Fruit fly (Drosophila melanogaster) whole organism, embryonic: Measurements from ENCODE around the gene CG12814.

Source experiments
- Atf-2 ChIP-seq: fragments of 200-800 bp; sonication (Bioruptor generic); optimal IDR thresholded peaks from 2 replicates; lab custom pipeline; 2016; ENCODE audit warnings: missing biosample characterization, missing genetic modification characterization
- CG10267 ChIP-seq: fragments of 200-800 bp; sonication (Bioruptor generic); optimal IDR thresholded peaks from 2 replicates; lab custom pipeline; 2018; ENCODE audit warnings: missing biosample characterization, mild to moderate bottlenecking, missing genetic modification characterization, moderate library complexity
- CG11247 ChIP-seq: fragments of 200-800 bp; sonication (Bioruptor generic); IDR thresholded peaks from 2 replicates; pipeline ENCODE4 v1.3.6; 2022; ENCODE audit warnings: missing biosample characterization, missing genetic modification characterization
- CG1233 ChIP-seq: fragments of 200-800 bp; sonication (Bioruptor generic); optimal IDR thresholded peaks from 4 replicates; lab custom pipeline; 2018; ENCODE audit warnings: missing biosample characterization, mild to moderate bottlenecking, missing genetic modification characterization
- CG13123 ChIP-seq: fragments of 200-800 bp; sonication (Bioruptor generic); optimal IDR thresholded peaks from 2 replicates; lab custom pipeline; 2016; ENCODE audit warnings: missing biosample characterization, missing genetic modification characterization
- CG14710 ChIP-seq: fragments of 200-800 bp; sonication (Bioruptor generic); optimal IDR thresholded peaks from 3 replicates; lab custom pipeline; 2019; ENCODE audit warnings: missing biosample characterization, mild to moderate bottlenecking, missing genetic modification characterization, moderate library complexity
- CG15601 ChIP-seq: fragments of 200-800 bp; sonication (Bioruptor generic); optimal IDR thresholded peaks from 3 replicates; lab custom pipeline; 2019; ENCODE audit warnings: missing biosample characterization, mild to moderate bottlenecking, missing genetic modification characterization, moderate library complexity
- CG1602 ChIP-seq: fragments of 200-800 bp; sonication (Bioruptor generic); optimal IDR thresholded peaks from 3 replicates; lab custom pipeline; 2016; ENCODE audit warnings: missing biosample characterization, missing genetic modification characterization
- CG30431 ChIP-seq: fragments of 200-800 bp; sonication (Bioruptor generic); optimal IDR thresholded peaks from 2 replicates; lab custom pipeline; 2017; ENCODE audit warnings: missing biosample characterization, missing genetic modification characterization
- CG31365 ChIP-seq: fragments of 200-800 bp; sonication (Bioruptor generic); optimal IDR thresholded peaks from 2 replicates; lab custom pipeline; 2018; ENCODE audit warnings: missing biosample characterization, mild to moderate bottlenecking, missing genetic modification characterization
- CG32767 ChIP-seq: fragments of 200-800 bp; sonication (Bioruptor generic); IDR thresholded peaks from 2 replicates; pipeline ENCODE4 v1.3.6; 2022; ENCODE audit warnings: missing biosample characterization, missing genetic modification characterization
- CG34376 ChIP-seq: fragments of 200-800 bp; sonication (Bioruptor generic); optimal IDR thresholded peaks from 2 replicates; lab custom pipeline; 2018; ENCODE audit warnings: missing biosample characterization, mild to moderate bottlenecking, missing genetic modification characterization
- CG34422 ChIP-seq: fragments of 200-800 bp; sonication (Bioruptor generic); IDR thresholded peaks from 3 replicates; pipeline ENCODE4 v1.3.6; 2022; ENCODE audit warnings: missing biosample characterization, missing genetic modification characterization
- CG5245 ChIP-seq: fragments of 200-800 bp; sonication (Bioruptor generic); optimal IDR thresholded peaks from 3 replicates; lab custom pipeline; 2016; ENCODE audit warnings: missing biosample characterization, missing genetic modification characterization
- CG5953 ChIP-seq: fragments of 200-800 bp; sonication (Bioruptor generic); IDR thresholded peaks from 2 replicates; pipeline ENCODE4 v1.3.6; 2022; ENCODE audit warnings: missing biosample characterization, missing genetic modification characterization
- CG7987 ChIP-seq: fragments of 200-800 bp; sonication (Bioruptor generic); optimal IDR thresholded peaks from 2 replicates; lab custom pipeline; 2018; ENCODE audit warnings: missing biosample characterization, mild to moderate bottlenecking, missing genetic modification characterization, moderate library complexity
- CG9797 ChIP-seq: fragments of 200-800 bp; sonication (Bioruptor generic); optimal IDR thresholded peaks from 3 replicates; lab custom pipeline; 2018; ENCODE audit warnings: missing biosample characterization, mild to moderate bottlenecking, missing genetic modification characterization
- CTCF ChIP-seq: fragments of 200-800 bp; sonication (Bioruptor generic); optimal IDR thresholded peaks from 2 replicates; lab custom pipeline; 2017; ENCODE audit warnings: missing biosample characterization, mild to moderate bottlenecking, missing genetic modification characterization, moderate library complexity
- Chrac-16 ChIP-seq: fragments of 200-800 bp; sonication (Bioruptor generic); optimal IDR thresholded peaks from 3 replicates; lab custom pipeline; 2016; ENCODE audit warnings: missing biosample characterization, missing genetic modification characterization
- CoRest ChIP-seq: fragments of 200-800 bp; sonication (Bioruptor generic); optimal IDR thresholded peaks from 3 replicates; lab custom pipeline; 2018; ENCODE audit warnings: missing biosample characterization, mild to moderate bottlenecking, missing genetic modification characterization, moderate library complexity
- Doc2 ChIP-seq: fragments of 200-800 bp; sonication (Bioruptor generic); IDR thresholded peaks from 2 replicates; pipeline ENCODE4 v1.3.6; 2022; ENCODE audit warnings: missing biosample characterization, missing genetic modification characterization
- E2f1 ChIP-seq: fragments of 200-800 bp; sonication (Bioruptor generic); IDR thresholded peaks from 2 replicates; pipeline ENCODE4 v1.3.6; 2022; ENCODE audit warnings: missing biosample characterization, missing genetic modification characterization
- Ets65A ChIP-seq: fragments of 200-800 bp; sonication (Bioruptor generic); peaks from one replicate; lab custom pipeline; 2016; ENCODE audit warnings: missing biosample characterization, missing genetic modification characterization
- Ets97D ChIP-seq: fragments of 200-800 bp; sonication (Bioruptor generic); optimal IDR thresholded peaks from 3 replicates; lab custom pipeline; 2016; ENCODE audit warnings: missing biosample characterization, missing genetic modification characterization
- GATAe ChIP-seq: fragments of 200-800 bp; sonication (Bioruptor generic); conservative IDR thresholded peaks from 2 replicates; pipeline ENCODE4 v1.3.6; 2022; ENCODE audit warnings: missing biosample characterization, missing genetic modification characterization
- HLH3B ChIP-seq: fragments of 200-800 bp; sonication (Bioruptor generic); IDR thresholded peaks from 2 replicates; pipeline ENCODE4 v1.3.6; 2022; ENCODE audit warnings: missing biosample characterization, missing genetic modification characterization
- HLH54F ChIP-seq: fragments of 200-800 bp; sonication (Bioruptor generic); optimal IDR thresholded peaks from 3 replicates; lab custom pipeline; 2016; ENCODE audit warnings: missing biosample characterization, missing genetic modification characterization
- Lhr ChIP-seq: fragments of 200-800 bp; sonication (Bioruptor generic); optimal IDR thresholded peaks from 3 replicates; lab custom pipeline; 2017; ENCODE audit warnings: mild to moderate bottlenecking, missing biosample characterization, missing genetic modification reagents, missing genetic modification characterization
- Lpt ChIP-seq: fragments of >200 bp; optimal IDR thresholded peaks from 2 replicates; lab custom pipeline; 2018; ENCODE audit warnings: missing biosample characterization, missing genetic modification characterization
- Mrtf ChIP-seq: fragments of 200-800 bp; sonication (Bioruptor generic); IDR thresholded peaks from 3 replicates; pipeline ENCODE4 v1.3.6; 2022; ENCODE audit warnings: missing biosample characterization, missing genetic modification characterization
- Myb ChIP-seq: fragments of 200-800 bp; sonication (Bioruptor generic); optimal IDR thresholded peaks from 2 replicates; lab custom pipeline; 2016; ENCODE audit warnings: missing biosample characterization, missing genetic modification characterization
- Six4 ChIP-seq: fragments of 200-800 bp; sonication (Bioruptor generic); optimal IDR thresholded peaks from 2 replicates; lab custom pipeline; 2016; ENCODE audit warnings: missing biosample characterization, missing genetic modification characterization
- Vsx1 ChIP-seq: fragments of 200-800 bp; sonication (Bioruptor generic); optimal IDR thresholded peaks from 2 replicates; lab custom pipeline; 2017; ENCODE audit warnings: missing biosample characterization, mild to moderate bottlenecking, missing genetic modification characterization, missing genetic modification reagents
- ac ChIP-seq: fragments of 200-800 bp; sonication (Bioruptor generic); optimal IDR thresholded peaks from 3 replicates; lab custom pipeline; 2017; ENCODE audit warnings: missing biosample characterization, mild to moderate bottlenecking, missing genetic modification characterization
- aop ChIP-seq: fragments of 200-800 bp; sonication (Bioruptor generic); IDR thresholded peaks from 2 replicates; pipeline ENCODE4 v1.3.6; 2022; ENCODE audit warnings: missing biosample characterization, missing genetic modification characterization
- ara ChIP-seq: fragments of 200-800 bp; sonication (Bioruptor generic); IDR thresholded peaks from 2 replicates; pipeline ENCODE4 v1.3.6; 2022; ENCODE audit warnings: missing biosample characterization, missing genetic modification characterization
- cad ChIP-seq: fragments of >200 bp; optimal IDR thresholded peaks from 2 replicates; lab custom pipeline; 2017; ENCODE audit warnings: missing biosample characterization, missing genetic modification characterization
- crol ChIP-seq: fragments of 200-800 bp; sonication (Bioruptor generic); IDR thresholded peaks from 2 replicates; pipeline ENCODE4 v1.3.6; 2022; ENCODE audit warnings: missing biosample characterization, missing genetic modification characterization
- cwo ChIP-seq: fragments of 200-800 bp; sonication (Bioruptor generic); optimal IDR thresholded peaks from 3 replicates; lab custom pipeline; 2017; ENCODE audit warnings: missing biosample characterization, missing genetic modification characterization, mild to moderate bottlenecking, moderate library complexity, missing genetic modification reagents
- fru ChIP-seq: fragments of >200 bp; optimal IDR thresholded peaks from 2 replicates; lab custom pipeline; 2017
- hb ChIP-seq: fragments of 200-800 bp; sonication (Bioruptor generic); IDR thresholded peaks from 3 replicates; pipeline ENCODE4 v1.3.6; 2022; ENCODE audit warnings: missing biosample characterization, missing genetic modification characterization; ENCODE audit not compliant: partially characterized antibody
- nom ChIP-seq: fragments of 200-800 bp; sonication (Bioruptor generic); optimal IDR thresholded peaks from 2 replicates; lab custom pipeline; 2017; ENCODE audit warnings: missing biosample characterization, missing genetic modification characterization, mild to moderate bottlenecking, moderate library complexity, missing genetic modification reagents
- p53 ChIP-seq: fragments of 200-800 bp; sonication (Bioruptor generic); optimal IDR thresholded peaks from 2 replicates; lab custom pipeline; 2016; ENCODE audit warnings: missing biosample characterization, missing genetic modification characterization
- peb ChIP-seq: fragments of 200-800 bp; sonication (Bioruptor generic); IDR thresholded peaks from 2 replicates; pipeline ENCODE4 v1.3.6; 2022; ENCODE audit warnings: missing biosample characterization, missing genetic modification characterization
- ranshi ChIP-seq: fragments of 200-800 bp; sonication (Bioruptor generic); IDR thresholded peaks from 2 replicates; pipeline ENCODE4 v1.3.6; 2022; ENCODE audit warnings: missing biosample characterization, missing genetic modification characterization
- run ChIP-seq: fragments of 200-800 bp; sonication (Bioruptor generic); optimal IDR thresholded peaks from 3 replicates; lab custom pipeline; 2018; ENCODE audit warnings: missing biosample characterization, mild to moderate bottlenecking, missing genetic modification characterization
- seq ChIP-seq: fragments of 200-800 bp; sonication (Bioruptor generic); IDR thresholded peaks from 2 replicates; pipeline ENCODE4 v1.3.6; 2022; ENCODE audit warnings: missing biosample characterization, missing genetic modification characterization
- sqz ChIP-seq: fragments of 200-800 bp; sonication (Bioruptor generic); optimal IDR thresholded peaks from 3 replicates; lab custom pipeline; 2018; ENCODE audit warnings: missing biosample characterization, mild to moderate bottlenecking, missing genetic modification characterization
- tin ChIP-seq: fragments of 200-800 bp; sonication (Bioruptor generic); optimal IDR thresholded peaks from 3 replicates; lab custom pipeline; 2016; ENCODE audit warnings: missing biosample characterization, missing genetic modification characterization
- tna ChIP-seq: fragments of 200-800 bp; sonication (Bioruptor generic); IDR thresholded peaks from 2 replicates; pipeline ENCODE4 v1.3.6; 2022; ENCODE audit warnings: missing biosample characterization, missing genetic modification characterization; ENCODE audit not compliant: partially characterized antibody
- tup ChIP-seq: fragments of 200-800 bp; sonication (Bioruptor generic); optimal IDR thresholded peaks from 2 replicates; lab custom pipeline; 2016; ENCODE audit warnings: missing biosample characterization, mild to moderate bottlenecking, missing genetic modification characterization, moderate library complexity
- usp ChIP-seq: fragments of >200 bp; optimal IDR thresholded peaks from 2 replicates; lab custom pipeline; 2017; ENCODE audit warnings: missing biosample characterization, missing genetic modification characterization
- zen2 ChIP-seq: fragments of 200-800 bp; sonication (Bioruptor generic); IDR thresholded peaks from 3 replicates; pipeline ENCODE4 v1.3.6; 2022; ENCODE audit warnings: missing biosample characterization, missing genetic modification characterization; ENCODE audit not compliant: partially characterized antibody

CG12814 gene

dm6 chr3R:10161163-10161562 is 28.2 kb downstream of the CG12814 start, which contains the start of gene CG6254 (continued):
- TF ChIP-seq tin (GFP tag; lab: Kevin White, UChicago) (peak; percentile 47), GATAe (GFP tag; lab: Robert Waterston, UW) (no peak), CG1602 (GFP tag; lab: Kevin White, UChicago) (no peak), CG10267 (tag; lab: Kevin White, UChicago) (peak; percentile 32), CG5953 (no peak), HLH3B (GFP tag; lab: Robert Waterston, UW) (no peak), CG7987 (GFP tag; lab: Kevin White, UChicago) (no peak), Six4 (no peak), ara (GFP tag; lab: Robert Waterston, UW) (no peak), CG34422 (no peak), CG30431 (no peak), peb (no peak), run (tag; lab: Kevin White, UChicago) (no peak), CG34376 (GFP tag; lab: Kevin White, UChicago) (peak; percentile 45), Ets65A (GFP tag; lab: Kevin White, UChicago) (peak; percentile 91), aop (GFP tag; lab: Robert Waterston, UW) (0 out of 2 replicates have a peak, but pooled peaks have one; percentile 27), crol (GFP tag; lab: Robert Waterston, UW) (no peak), tup (GFP tag; lab: Kevin White, UChicago) (no peak), fru (lab: Kevin White, UChicago) (no peak), Lhr (GFP tag; lab: Kevin White, UChicago) (no peak), seq (GFP tag; lab: Robert Waterston, UW) (0 out of 2 replicates have a peak, but pooled peaks have one; percentile 26), CG13123 (GFP tag; lab: Kevin White, UChicago) (no peak), cad (GFP tag; lab: Kevin White, UChicago) (no peak), ac (GFP tag; lab: Kevin White, UChicago) (no peak), Chrac-16 (GFP tag; lab: Kevin White, UChicago) (peak; percentile 34), Lpt (no peak), cwo (GFP tag; lab: Kevin White, UChicago) (no peak), Mrtf (0 out of 3 replicates have a peak, but pooled peaks have one; percentile 27), CTCF (GFP tag; lab: Kevin White, UChicago) (no peak), Doc2 (GFP tag; lab: Robert Waterston, UW) (no peak), sqz (GFP tag; lab: Kevin White, UChicago) (no peak), CG14710 (tag; lab: Kevin White, UChicago) (peak; percentile 17), CG15601 (no peak), CoRest (tag; lab: Kevin White, UChicago) (no peak), Myb (GFP tag; lab: Kevin White, UChicago) (peak; percentile 93), tna (0 out of 2 replicates have a peak, but pooled peaks have one; percentile 41), ranshi (GFP tag; lab: Robert Waterston, UW) (no peak), E2f1 (GFP tag; lab: Robert Waterston, UW) (no peak), Vsx1 (GFP tag; lab: Kevin White, UChicago) (no peak), CG11247 (GFP tag; lab: Robert Waterston, UW) (peak; percentile 53; the same call in 1 of the 2 replicates), Ets97D (GFP tag; lab: Kevin White, UChicago) (no peak), CG31365 (no peak), CG32767 (GFP tag; lab: Robert Waterston, UW) (no peak), usp (GFP tag; lab: Kevin White, UChicago) (no peak), CG1233 (no peak), nom (no peak), CG9797 (GFP tag; lab: Kevin White, UChicago) (no peak), HLH54F (GFP tag; lab: Kevin White, UChicago) (peak; percentile 10), Atf-2 (GFP tag; lab: Kevin White, UChicago) (no peak), zen2 (GFP tag; lab: Robert Waterston, UW) (0 out of 3 replicates have a peak, but pooled peaks have one; percentile 24), p53 (GFP tag; lab: Kevin White, UChicago) (no peak), hb (GFP tag; lab: Robert Waterston, UW) (no peak), CG5245 (GFP tag; lab: Kevin White, UChicago) (no peak)
